Fruit fly (Drosophila melanogaster) whole organism, prepupa: Measurements from ENCODE around the gene Tmhs.
A peak's percentile ranks its signal among the peaks of the same experiment; 100 is the strongest.

Source experiments
- Blimp-1 ChIP-seq: fragments of 200-800 bp; sonication (Bioruptor generic); optimal IDR thresholded peaks from 3 replicates; lab custom pipeline; 2017; ENCODE audit warnings: missing biosample characterization, missing genetic modification characterization, mild to moderate bottlenecking, moderate library complexity, missing genetic modification reagents
- CG10669 ChIP-seq: fragments of 200-800 bp; sonication (Bioruptor generic); optimal IDR thresholded peaks from 3 replicates; lab custom pipeline; 2018; ENCODE audit warnings: missing biosample characterization, mild to moderate bottlenecking, missing genetic modification characterization, moderate library complexity
- CG11294 ChIP-seq: fragments of 200-800 bp; sonication (Bioruptor generic); IDR thresholded peaks from 2 replicates; pipeline ENCODE4 v1.3.6; 2022; ENCODE audit warnings: missing biosample characterization, missing genetic modification characterization
- CG11762 ChIP-seq: fragments of 200-800 bp; sonication (Bioruptor generic); optimal IDR thresholded peaks from 3 replicates; lab custom pipeline; 2016; ENCODE audit warnings: missing biosample characterization, missing genetic modification characterization; ENCODE audit not compliant: insufficient read depth
- CG11902 ChIP-seq: fragments of 200-800 bp; sonication (Bioruptor generic); optimal IDR thresholded peaks from 3 replicates; lab custom pipeline; 2016; ENCODE audit warnings: missing biosample characterization, missing genetic modification characterization
- CG15336 ChIP-seq: fragments of 200-800 bp; sonication (Bioruptor generic); IDR thresholded peaks from 2 replicates; pipeline ENCODE4 v1.3.6; 2022; ENCODE audit warnings: missing biosample characterization, missing genetic modification characterization
- CG1621 ChIP-seq: fragments of 200-800 bp; sonication (Bioruptor generic); optimal IDR thresholded peaks from 3 replicates; lab custom pipeline; 2018; ENCODE audit warnings: missing biosample characterization, mild to moderate bottlenecking, missing genetic modification characterization
- CG16779 ChIP-seq: fragments of 200-800 bp; sonication (Bioruptor generic); optimal IDR thresholded peaks from 3 replicates; lab custom pipeline; 2017; ENCODE audit warnings: missing biosample characterization, mild to moderate bottlenecking, missing genetic modification characterization
- CG3032 ChIP-seq: fragments of 200-800 bp; optimal IDR thresholded peaks from 2 replicates; lab custom pipeline; 2019; ENCODE audit warnings: missing biosample characterization, mild to moderate bottlenecking, missing genetic modification characterization, moderate library complexity
- CG31627 ChIP-seq: fragments of 200-800 bp; sonication (Bioruptor generic); optimal IDR thresholded peaks from 3 replicates; lab custom pipeline; 2016; ENCODE audit warnings: missing biosample characterization, missing genetic modification characterization
- CG32006 ChIP-seq: fragments of 200-800 bp; sonication (Bioruptor generic); optimal IDR thresholded peaks from 3 replicates; lab custom pipeline; 2017; ENCODE audit warnings: missing biosample characterization, mild to moderate bottlenecking, missing genetic modification characterization
- CG4318 ChIP-seq: fragments of 200-800 bp; sonication (Bioruptor generic); optimal IDR thresholded peaks from 3 replicates; lab custom pipeline; 2017; ENCODE audit warnings: missing biosample characterization, mild to moderate bottlenecking, missing genetic modification characterization
- CG6276 ChIP-seq: fragments of 200-800 bp; sonication (Bioruptor generic); optimal IDR thresholded peaks from 2 replicates; lab custom pipeline; 2017; ENCODE audit warnings: missing biosample characterization, mild to moderate bottlenecking, missing genetic modification characterization
- CG6792 ChIP-seq: fragments of 200-800 bp; sonication (Bioruptor generic); optimal IDR thresholded peaks from 3 replicates; lab custom pipeline; 2016; ENCODE audit warnings: missing biosample characterization, missing genetic modification characterization
- CG6808 ChIP-seq: fragments of 200-800 bp; sonication (Bioruptor generic); optimal IDR thresholded peaks from 3 replicates; lab custom pipeline; 2017; ENCODE audit warnings: missing biosample characterization, missing genetic modification characterization, mild to moderate bottlenecking, moderate library complexity, missing genetic modification reagents
- CG6854 ChIP-seq: fragments of 200-800 bp; sonication (Bioruptor generic); optimal IDR thresholded peaks from 2 replicates; lab custom pipeline; 2017; ENCODE audit warnings: missing biosample characterization, mild to moderate bottlenecking, missing genetic modification characterization
- CG7368 ChIP-seq: fragments of 200-800 bp; sonication (Bioruptor generic); optimal IDR thresholded peaks from 3 replicates; lab custom pipeline; 2016; ENCODE audit warnings: missing biosample characterization, missing genetic modification characterization
- CG8119 ChIP-seq: fragments of 200-800 bp; sonication (Bioruptor generic); IDR thresholded peaks from 3 replicates; pipeline ENCODE4 v1.3.6; 2022; ENCODE audit warnings: missing biosample characterization, missing genetic modification characterization
- CG8319 ChIP-seq: fragments of 200-800 bp; sonication (Bioruptor generic); optimal IDR thresholded peaks from 3 replicates; lab custom pipeline; 2016; ENCODE audit warnings: missing biosample characterization, missing genetic modification characterization
- CG8632 ChIP-seq: fragments of 200-800 bp; sonication (Bioruptor generic); optimal IDR thresholded peaks from 3 replicates; lab custom pipeline; 2016; ENCODE audit warnings: missing biosample characterization, missing genetic modification characterization
- CG9139 ChIP-seq: fragments of 200-800 bp; sonication (Bioruptor generic); optimal IDR thresholded peaks from 3 replicates; lab custom pipeline; 2017; ENCODE audit warnings: missing biosample characterization, mild to moderate bottlenecking, missing genetic modification characterization
- Eip78C ChIP-seq: fragments of 200-800 bp; sonication (Bioruptor generic); peaks from one replicate; lab custom pipeline; 2016; ENCODE audit warnings: missing biosample characterization, missing genetic modification characterization
- Eip93F ChIP-seq: fragments of 200-800 bp; sonication (Bioruptor generic); optimal IDR thresholded peaks from 2 replicates; lab custom pipeline; 2016; ENCODE audit warnings: missing biosample characterization, mild to moderate bottlenecking, missing genetic modification characterization
- Ets96B ChIP-seq: fragments of 200-800 bp; optimal IDR thresholded peaks from 2 replicates; lab custom pipeline; 2019; ENCODE audit warnings: missing biosample characterization, mild to moderate bottlenecking, missing genetic modification characterization, moderate library complexity
- Hr38 ChIP-seq: sonication (Bioruptor generic); optimal IDR thresholded peaks from 2 replicates; lab custom pipeline; 2016; ENCODE audit warnings: missing biosample characterization, missing genetic modification characterization
- Hr39 ChIP-seq: fragments of 200-800 bp; sonication (Bioruptor generic); optimal IDR thresholded peaks from 2 replicates; lab custom pipeline; 2016; ENCODE audit warnings: missing biosample characterization, missing genetic modification characterization
- Lpt ChIP-seq: fragments of 200-800 bp; sonication (Bioruptor generic); optimal IDR thresholded peaks from 3 replicates; lab custom pipeline; 2016; ENCODE audit warnings: missing biosample characterization, missing genetic modification characterization
- Met ChIP-seq: fragments of 200-800 bp; sonication (Bioruptor generic); optimal IDR thresholded peaks from 3 replicates; lab custom pipeline; 2016; ENCODE audit warnings: missing biosample characterization, missing genetic modification characterization
- OdsH ChIP-seq: fragments of 200-800 bp; sonication (Bioruptor generic); optimal IDR thresholded peaks from 3 replicates; lab custom pipeline; 2016; ENCODE audit warnings: missing biosample characterization, missing genetic modification characterization
- Smox ChIP-seq: fragments of 200-800 bp; sonication (Bioruptor generic); optimal IDR thresholded peaks from 3 replicates; lab custom pipeline; 2016; ENCODE audit warnings: missing biosample characterization, missing genetic modification characterization
- Sox14 ChIP-seq: fragments of 200-800 bp; sonication (Bioruptor generic); optimal IDR thresholded peaks from 3 replicates; lab custom pipeline; 2016; ENCODE audit warnings: missing biosample characterization, missing genetic modification characterization
- Sox15 ChIP-seq: fragments of 200-800 bp; sonication (Bioruptor generic); optimal IDR thresholded peaks from 3 replicates; lab custom pipeline; 2016; ENCODE audit warnings: missing biosample characterization, missing genetic modification characterization
- achi ChIP-seq: fragments of 200-800 bp; sonication (Bioruptor generic); optimal IDR thresholded peaks from 3 replicates; lab custom pipeline; 2016; ENCODE audit warnings: missing biosample characterization, missing genetic modification characterization
- dsx ChIP-seq: fragments of 200-800 bp; optimal IDR thresholded peaks from 3 replicates; lab custom pipeline; 2019; ENCODE audit warnings: missing biosample characterization, mild to moderate bottlenecking, missing genetic modification characterization, moderate library complexity; ENCODE audit not compliant: poor library complexity, severe bottlenecking
- eg ChIP-seq: fragments of 200-800 bp; sonication (Bioruptor generic); IDR thresholded peaks from 3 replicates; pipeline ENCODE4 v1.3.6; 2022; ENCODE audit warnings: missing biosample characterization, missing genetic modification characterization
- esn ChIP-seq: fragments of 200-800 bp; sonication (Bioruptor generic); optimal IDR thresholded peaks from 2 replicates; lab custom pipeline; 2016; ENCODE audit warnings: missing biosample characterization, mild to moderate bottlenecking, missing genetic modification characterization, moderate library complexity
- fd59A ChIP-seq: fragments of 200-800 bp; sonication (Bioruptor generic); optimal IDR thresholded peaks from 2 replicates; lab custom pipeline; 2017; ENCODE audit warnings: missing biosample characterization, mild to moderate bottlenecking, missing genetic modification characterization, missing genetic modification reagents
- lz ChIP-seq: fragments of 200-800 bp; sonication (Bioruptor generic); optimal IDR thresholded peaks from 3 replicates; lab custom pipeline; 2016; ENCODE audit warnings: missing biosample characterization, missing genetic modification characterization
- salr ChIP-seq, 2 experiments: fragments of 200-800 bp; sonication (Bioruptor generic); optimal IDR thresholded peaks; 3 replicates each; lab custom pipeline; 2016 to 2018; ENCODE audit warnings: missing biosample characterization in 2 of 2, missing genetic modification characterization in 2 of 2, mild to moderate bottlenecking in 1 of 2
- spab ChIP-seq: fragments of 200-800 bp; sonication (Bioruptor generic); optimal IDR thresholded peaks from 2 replicates; lab custom pipeline; 2017; ENCODE audit warnings: missing biosample characterization, mild to moderate bottlenecking, missing genetic modification characterization, missing genetic modification reagents
- ss ChIP-seq, 2 experiments: fragments of 200-800 bp; sonication (Bioruptor generic); optimal IDR thresholded peaks; 2 replicates in 1 of 2; 3 replicates in 1 of 2; lab custom pipeline; 2017 to 2018; ENCODE audit warnings: mild to moderate bottlenecking in 2 of 2, missing biosample characterization in 2 of 2, missing genetic modification characterization in 2 of 2, moderate library complexity in 1 of 2
- topi ChIP-seq: fragments of 200-800 bp; sonication (Bioruptor generic); optimal IDR thresholded peaks from 3 replicates; lab custom pipeline; 2016; ENCODE audit warnings: missing biosample characterization, missing genetic modification characterization
- vri ChIP-seq: fragments of 200-800 bp; sonication (Bioruptor generic); optimal IDR thresholded peaks from 3 replicates; lab custom pipeline; 2016; ENCODE audit warnings: missing biosample characterization, mild to moderate bottlenecking, missing genetic modification characterization

The Tmhs gene

DNA sequence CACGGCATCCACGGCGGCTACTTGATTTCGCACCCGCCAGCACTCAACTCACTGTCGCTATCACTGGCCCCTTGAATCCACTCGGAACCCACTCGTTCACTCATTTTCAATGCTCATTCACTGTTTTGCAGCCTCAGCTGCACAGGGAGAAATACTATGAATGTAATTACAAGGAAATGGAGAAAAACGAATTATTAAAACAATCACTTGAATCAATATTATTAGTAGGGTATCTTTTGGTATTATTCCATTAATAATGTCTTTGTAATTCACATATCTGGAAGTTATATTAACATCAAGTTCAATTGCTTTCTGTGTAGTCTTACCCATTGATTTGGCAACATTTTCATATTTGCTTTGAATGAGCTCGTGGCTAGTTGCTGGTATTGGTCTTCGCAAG is 15.2 kb downstream of the Tmhs start (continued):
- TF ChIP-seq Sox14: no peak
- TF ChIP-seq salr (GFP tag; optimal IDR thresholded peaks at IDR 0.05; lab: Kevin White, UChicago): peak in 1 of 2 experiments; percentile 4
- TF ChIP-seq Hr39: no peak
- peak; percentile 39 for TF ChIP-seq OdsH
- TF ChIP-seq achi (GFP tag; lab: Kevin White, UChicago): peak; percentile 66
- TF ChIP-seq CG1621: no peak
- no peak for TF ChIP-seq Met (GFP tag; lab: Kevin White, UChicago)
- TF ChIP-seq CG11294: peak; percentile 74
- TF ChIP-seq CG7368 (GFP tag; lab: Kevin White, UChicago): peak; percentile 3
- TF ChIP-seq CG8319 (GFP tag; lab: Kevin White, UChicago): no peak
- peak; percentile 49 for TF ChIP-seq CG4318 (GFP tag; lab: Kevin White, UChicago)
- TF ChIP-seq CG6792: no peak
- no peak for TF ChIP-seq CG6854 (GFP tag; lab: Kevin White, UChicago)
- TF ChIP-seq esn (GFP tag; lab: Kevin White, UChicago): no peak
- peak; percentile 43 for TF ChIP-seq CG11762 (GFP tag; lab: Kevin White, UChicago)
- TF ChIP-seq fd59A: no peak
- no peak for TF ChIP-seq vri
- no peak for TF ChIP-seq Hr38 (GFP tag; lab: Kevin White, UChicago)
- TF ChIP-seq Blimp-1: no peak
- TF ChIP-seq ss (GFP tag; optimal IDR thresholded peaks at IDR 0.05; lab: Kevin White, UChicago): no peak
- no peak for TF ChIP-seq CG6808
- peak; percentile 8 for TF ChIP-seq CG10669
- peak; percentile 30 for TF ChIP-seq Lpt (GFP tag; lab: Kevin White, UChicago)
- TF ChIP-seq CG11902 (GFP tag; lab: Kevin White, UChicago): no peak
- no peak for TF ChIP-seq spab (GFP tag; lab: Kevin White, UChicago)
- peak; percentile 91 for TF ChIP-seq CG15336 (GFP tag; lab: Robert Waterston, UW)
- TF ChIP-seq CG31627 (GFP tag; lab: Kevin White, UChicago): no peak
- TF ChIP-seq topi: no peak
- no peak for TF ChIP-seq Sox15
- no peak for TF ChIP-seq CG3032 (tag; lab: Kevin White, UChicago)
- no peak for TF ChIP-seq CG9139 (GFP tag; lab: Kevin White, UChicago)
- TF ChIP-seq Ets96B (tag; lab: Kevin White, UChicago): peak; percentile 26
- no peak for TF ChIP-seq lz (GFP tag; lab: Kevin White, UChicago)
- no peak for TF ChIP-seq Smox (GFP tag; lab: Kevin White, UChicago)
- TF ChIP-seq Eip93F (GFP tag; lab: Kevin White, UChicago): no peak
- TF ChIP-seq CG8632 (GFP tag; lab: Kevin White, UChicago): no peak

DNA sequence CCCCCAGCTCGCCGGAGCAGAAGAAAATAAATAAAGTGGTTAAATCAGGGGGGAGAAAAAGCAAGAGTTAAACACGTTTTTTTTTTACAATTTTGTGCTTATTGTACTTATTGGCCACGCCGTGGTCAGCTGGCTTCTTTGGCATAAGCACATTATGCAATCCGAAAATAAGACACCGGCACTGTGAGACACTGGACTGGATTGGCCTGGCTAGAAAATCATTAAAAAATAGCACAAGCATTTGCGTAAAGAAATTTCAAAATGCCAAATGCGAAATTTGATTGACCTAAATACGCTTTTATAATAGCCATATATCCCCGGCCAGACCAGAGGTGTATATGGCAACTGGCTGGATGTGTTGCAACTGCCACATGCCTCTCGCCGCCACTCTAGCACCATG is 19.0 kb downstream of the Tmhs start:
- TF ChIP-seq CG15336 (GFP tag; lab: Robert Waterston, UW) (peak; percentile 38; the same call in 1 of the 2 replicates), CG11294 (no peak), eg (GFP tag; lab: Robert Waterston, UW) (peak; percentile 38; the same call in 2 of the 3 replicates), CG16779 (tag; lab: Kevin White, UChicago) (no peak), CG8632 (GFP tag; lab: Kevin White, UChicago) (no peak), dsx (GFP tag; lab: Kevin White, UChicago) (no peak), Eip78C (peak; percentile 65), CG8119 (GFP tag; lab: Robert Waterston, UW) (0 out of 3 replicates have a peak, but pooled peaks have one; percentile 16), CG6276 (GFP tag; lab: Kevin White, UChicago) (peak; percentile 5), CG32006 (GFP tag; lab: Kevin White, UChicago) (peak; percentile 56)
